Worm (Caenorhabditis elegans) whole organism, mixed stage, embryonic: ENCODE results near the gene ssp-10.

Experiments
- M03D4.4 ChIP-seq: sonication (generic microtip); optimal IDR thresholded peaks from 2 replicates; lab custom pipeline; 2017; ENCODE audit warnings: mild to moderate bottlenecking, missing genetic modification characterization, missing compliant biosample characterization
- bed-3 ChIP-seq: fragments of 200-800 bp; sonication (Bioruptor generic); optimal IDR thresholded peaks from 3 replicates; lab custom pipeline; 2018; ENCODE audit warnings: mild to moderate bottlenecking, missing genetic modification characterization, moderate library complexity, missing compliant biosample characterization
- blmp-1 ChIP-seq: fragments of 150-350 bp; optimal IDR thresholded peaks from 2 replicates; lab custom pipeline; 2014; ENCODE audit warnings: missing biosample characterization, missing genetic modification characterization
- ceh-39 ChIP-seq: fragments of 150-350 bp; optimal IDR thresholded peaks from 2 replicates; lab custom pipeline; 2014; ENCODE audit warnings: missing biosample characterization, missing genetic modification characterization
- ceh-43 ChIP-seq: fragments of 200-800 bp; sonication (Bioruptor generic); optimal IDR thresholded peaks from 2 replicates; lab custom pipeline; 2018; ENCODE audit warnings: mild to moderate bottlenecking, missing genetic modification characterization, moderate library complexity, missing compliant biosample characterization
- ces-1 ChIP-seq: fragments of 150-350 bp; optimal IDR thresholded peaks from 2 replicates; lab custom pipeline; 2014; ENCODE audit warnings: missing biosample characterization, missing genetic modification reagents, missing genetic modification characterization
- cnd-1 ChIP-seq: fragments of 200-800 bp; sonication (Bioruptor generic); optimal IDR thresholded peaks from 2 replicates; lab custom pipeline; 2018; ENCODE audit warnings: mild to moderate bottlenecking, missing genetic modification characterization, missing compliant biosample characterization
- drap-1 ChIP-seq: fragments of 200-800 bp; sonication (Bioruptor generic); optimal IDR thresholded peaks from 3 replicates; lab custom pipeline; 2018; ENCODE audit warnings: mild to moderate bottlenecking, missing genetic modification characterization, missing compliant biosample characterization
- elt-3 ChIP-seq: fragments of 150-350 bp; optimal IDR thresholded peaks from 2 replicates; lab custom pipeline; 2014; ENCODE audit warnings: missing biosample characterization, missing genetic modification characterization
- flh-1 ChIP-seq: fragments of 200-800 bp; sonication (Bioruptor generic); optimal IDR thresholded peaks from 2 replicates; lab custom pipeline; 2018; ENCODE audit warnings: mild to moderate bottlenecking, missing genetic modification characterization, moderate library complexity, missing compliant biosample characterization
- ham-2 ChIP-seq: fragments of 200-800 bp; sonication (Bioruptor generic); optimal IDR thresholded peaks from 2 replicates; lab custom pipeline; 2018; ENCODE audit warnings: mild to moderate bottlenecking, missing genetic modification characterization, missing compliant biosample characterization
- hlh-1 ChIP-seq: fragments of 150-350 bp; optimal IDR thresholded peaks from 2 replicates; lab custom pipeline; 2014; ENCODE audit warnings: missing biosample characterization, missing genetic modification reagents, missing genetic modification characterization
- lin-13 ChIP-seq: fragments of 150-350 bp; optimal IDR thresholded peaks from 2 replicates; lab custom pipeline; 2014; ENCODE audit warnings: missing biosample characterization, missing genetic modification characterization
- lin-32 ChIP-seq: fragments of 200-800 bp; sonication (Bioruptor generic); optimal IDR thresholded peaks from 2 replicates; lab custom pipeline; 2018; ENCODE audit warnings: mild to moderate bottlenecking, missing genetic modification characterization, missing compliant biosample characterization
- lsy-2 ChIP-seq: fragments of 150-350 bp; optimal IDR thresholded peaks from 2 replicates; lab custom pipeline; 2014; ENCODE audit warnings: missing biosample characterization, missing genetic modification characterization
- mep-1 ChIP-seq: fragments of 150-350 bp; optimal IDR thresholded peaks from 2 replicates; lab custom pipeline; 2017; ENCODE audit warnings: missing biosample characterization, missing genetic modification reagents, missing genetic modification characterization, inconsistent platforms
- nhr-12 ChIP-seq: fragments of 150-350 bp; optimal IDR thresholded peaks from 2 replicates; lab custom pipeline; 2014; ENCODE audit warnings: missing biosample characterization, missing genetic modification characterization
- nhr-2 ChIP-seq: fragments of 150-350 bp; optimal IDR thresholded peaks from 2 replicates; lab custom pipeline; 2014; ENCODE audit warnings: missing biosample characterization, missing genetic modification characterization
- nhr-237 ChIP-seq: fragments of 150-350 bp; optimal IDR thresholded peaks from 2 replicates; lab custom pipeline; 2014; ENCODE audit warnings: missing biosample characterization, missing genetic modification characterization
- nhr-28 ChIP-seq: fragments of 150-350 bp; optimal IDR thresholded peaks from 2 replicates; lab custom pipeline; 2014; ENCODE audit warnings: missing biosample characterization, missing genetic modification characterization
- nhr-76 ChIP-seq: sonication (generic microtip); optimal IDR thresholded peaks from 2 replicates; lab custom pipeline; 2017; ENCODE audit warnings: missing biosample characterization, missing genetic modification characterization
- pha-4 ChIP-seq: fragments of 150-350 bp; optimal IDR thresholded peaks from 2 replicates; lab custom pipeline; 2018; ENCODE audit warnings: missing biosample characterization, missing genetic modification reagents, missing genetic modification characterization
- sem-2 ChIP-seq: fragments of 200-800 bp; sonication (Bioruptor generic); optimal IDR thresholded peaks from 2 replicates; lab custom pipeline; 2018; ENCODE audit warnings: mild to moderate bottlenecking, missing genetic modification characterization, missing compliant biosample characterization
- snpc-4 ChIP-seq: fragments of 150-350 bp; optimal IDR thresholded peaks from 2 replicates; lab custom pipeline; 2014; ENCODE audit warnings: missing biosample characterization, missing genetic modification characterization
- sptf-1 ChIP-seq: sonication (generic microtip); optimal IDR thresholded peaks from 2 replicates; lab custom pipeline; 2017; ENCODE audit warnings: mild to moderate bottlenecking, missing genetic modification characterization, moderate library complexity, missing compliant biosample characterization
- tbx-8 ChIP-seq: fragments of 200-800 bp; sonication (Bioruptor generic); optimal IDR thresholded peaks from 2 replicates; lab custom pipeline; 2018; ENCODE audit warnings: mild to moderate bottlenecking, missing genetic modification characterization, moderate library complexity, missing compliant biosample characterization
- unc-120 ChIP-seq: sonication (generic microtip); optimal IDR thresholded peaks from 2 replicates; lab custom pipeline; 2017; ENCODE audit warnings: missing genetic modification characterization, missing compliant biosample characterization; ENCODE audit not compliant: poor library complexity, severe bottlenecking
- unc-39 ChIP-seq: fragments of 150-350 bp; optimal IDR thresholded peaks from 2 replicates; lab custom pipeline; 2014; ENCODE audit warnings: missing biosample characterization, missing genetic modification characterization
- unc-62 ChIP-seq: fragments of 150-350 bp; optimal IDR thresholded peaks from 2 replicates; lab custom pipeline; 2014; ENCODE audit warnings: missing biosample characterization, missing genetic modification reagents, missing genetic modification characterization
- zip-8 ChIP-seq: fragments of 150-350 bp; optimal IDR thresholded peaks from 2 replicates; lab custom pipeline; 2014; ENCODE audit warnings: missing biosample characterization, missing genetic modification characterization
- ztf-11 ChIP-seq: fragments of 150-350 bp; optimal IDR thresholded peaks from 2 replicates; lab custom pipeline; 2014; ENCODE audit warnings: missing biosample characterization, missing genetic modification characterization

ssp-10 gene

DNA sequence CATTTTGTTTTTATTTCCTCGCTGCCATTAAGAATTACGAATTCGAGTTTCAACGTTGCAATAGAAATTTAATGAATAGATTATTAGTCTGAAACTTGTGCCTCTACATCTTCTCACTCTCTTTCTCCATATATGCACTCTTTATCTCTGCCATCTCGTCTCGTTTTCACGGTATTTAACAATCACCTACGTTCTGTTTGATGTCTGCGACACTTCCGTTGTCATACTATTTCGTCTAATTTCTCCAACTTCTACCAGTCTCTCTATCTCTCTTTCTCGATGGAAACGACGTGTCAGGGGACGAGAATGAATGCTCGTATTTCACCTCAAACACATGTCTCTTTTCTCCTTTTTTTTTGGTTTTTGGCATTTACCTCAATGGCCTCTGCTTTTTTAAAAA is 23.0 kb upstream of the ssp-10 start:
- TF ChIP-seq hlh-1 (tag; lab: Kevin White, UChicago) (peak; percentile 66), nhr-2 (no peak), ceh-39 (tag; lab: Kevin White, UChicago) (no peak), unc-120 (tag; lab: Kevin White, UChicago) (peak; percentile 61), blmp-1 (tag; lab: Kevin White, UChicago) (no peak), ces-1 (peak; percentile 28), nhr-12 (tag; lab: Kevin White, UChicago) (no peak), pha-4 (tag; lab: Kevin White, UChicago) (peak; percentile 38), ham-2 (GFP tag; lab: Kevin White, UChicago) (no peak), ztf-11 (tag; lab: Kevin White, UChicago) (no peak), nhr-237 (tag; lab: Kevin White, UChicago) (peak; percentile 7), ceh-43 (GFP tag; lab: Kevin White, UChicago) (no peak), zip-8 (tag; lab: Kevin White, UChicago) (no peak), unc-62 (peak; percentile 64)

DNA sequence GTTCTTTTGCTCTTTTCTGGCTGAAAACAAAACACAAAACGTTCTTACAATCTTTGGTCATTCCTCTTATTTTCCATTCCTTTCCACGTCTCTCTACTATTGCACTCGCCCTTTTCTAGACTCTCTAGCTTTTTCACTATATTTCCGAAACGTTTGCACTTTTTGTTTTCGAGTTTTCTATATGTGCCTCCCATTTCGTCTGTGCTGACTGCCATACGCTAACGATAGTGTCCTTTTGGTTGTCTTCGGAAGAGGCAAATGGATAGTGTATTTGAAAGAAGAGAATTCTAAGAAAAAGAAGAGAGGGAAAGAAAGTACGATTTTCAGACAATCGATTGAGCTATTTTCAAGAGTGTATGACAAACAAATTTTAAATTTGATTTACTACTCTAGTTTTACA is 22.0 kb upstream of the ssp-10 start:
- TF ChIP-seq ces-1, result no peak
- TF ChIP-seq cnd-1, result no peak
- TF ChIP-seq ceh-39 (tag; lab: Kevin White, UChicago), result no peak
- TF ChIP-seq ceh-43 (GFP tag; lab: Kevin White, UChicago), result no peak
- no peak for TF ChIP-seq pha-4 (tag; lab: Kevin White, UChicago)
- no peak for TF ChIP-seq drap-1
- TF ChIP-seq lin-32 (GFP tag; lab: Kevin White, UChicago), result no peak
- TF ChIP-seq elt-3 (tag; lab: Kevin White, UChicago), result no peak
- no peak for TF ChIP-seq bed-3 (GFP tag; lab: Kevin White, UChicago)
- no peak for TF ChIP-seq lsy-2 (tag; lab: Kevin White, UChicago)
- no peak for TF ChIP-seq unc-39
- TF ChIP-seq nhr-237 (tag; lab: Kevin White, UChicago), result no peak
- no peak for TF ChIP-seq nhr-28 (tag; lab: Kevin White, UChicago)
- TF ChIP-seq sem-2 (GFP tag; lab: Kevin White, UChicago), result no peak
- TF ChIP-seq unc-62, result no peak
- no peak for TF ChIP-seq lin-13 (tag; lab: Kevin White, UChicago)

DNA sequence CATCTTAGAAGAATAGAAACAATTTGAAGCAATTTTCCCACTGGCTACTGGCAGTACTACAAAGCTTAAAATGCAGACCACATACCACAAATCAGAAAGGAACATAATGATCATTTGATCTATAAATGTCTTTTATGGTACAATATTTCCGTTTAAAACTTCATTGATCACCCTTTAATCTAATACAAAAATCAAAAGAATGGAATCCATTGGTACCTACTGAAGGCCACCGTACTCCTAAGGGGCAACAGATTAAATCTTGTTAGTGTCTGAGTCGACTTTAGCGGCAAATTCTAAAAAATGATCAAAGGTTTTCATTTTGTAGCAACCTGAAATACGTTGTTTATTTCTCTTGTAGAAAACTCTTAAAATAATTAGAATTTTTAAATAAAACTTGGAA is 21.4 kb upstream of the ssp-10 start:
- TF ChIP-seq ham-2 (GFP tag; lab: Kevin White, UChicago) (no peak), cnd-1 (no peak), ceh-39 (tag; lab: Kevin White, UChicago) (no peak), bed-3 (GFP tag; lab: Kevin White, UChicago) (no peak), ztf-11 (tag; lab: Kevin White, UChicago) (no peak), nhr-28 (tag; lab: Kevin White, UChicago) (no peak), M03D4.4 (tag; lab: Kevin White, UChicago) (no peak), lin-13 (tag; lab: Kevin White, UChicago) (no peak), tbx-8 (no peak), snpc-4 (tag; lab: Kevin White, UChicago) (no peak), hlh-1 (tag; lab: Kevin White, UChicago) (no peak), drap-1 (no peak), mep-1 (tag; lab: Kevin White, UChicago) (no peak), sptf-1 (tag; lab: Kevin White, UChicago) (no peak), zip-8 (tag; lab: Kevin White, UChicago) (no peak)

DNA sequence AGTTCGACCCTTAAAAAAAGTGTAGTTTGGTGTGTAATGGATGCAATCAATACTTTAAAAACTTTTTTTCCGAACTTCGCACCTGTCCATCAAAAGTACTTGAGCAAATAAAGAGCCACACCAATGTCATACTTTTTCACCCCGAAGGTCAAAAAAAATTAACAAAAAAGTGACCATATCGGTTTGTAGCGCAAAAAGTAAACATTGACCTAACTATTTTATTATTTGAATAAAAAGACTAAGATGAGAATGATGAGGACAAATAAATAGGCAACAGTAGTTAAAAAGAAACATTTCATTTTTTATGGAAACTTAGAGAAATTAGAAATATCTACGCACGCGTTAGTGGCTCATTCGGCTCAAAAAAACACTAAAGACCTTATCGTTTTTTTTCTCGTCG is 18.5 kb upstream of the ssp-10 start:
- TF ChIP-seq nhr-2 (no peak), ces-1 (no peak), blmp-1 (tag; lab: Kevin White, UChicago) (no peak), sem-2 (GFP tag; lab: Kevin White, UChicago) (no peak), lin-32 (GFP tag; lab: Kevin White, UChicago) (no peak), tbx-8 (no peak), nhr-12 (tag; lab: Kevin White, UChicago) (no peak), hlh-1 (tag; lab: Kevin White, UChicago) (no peak)
- TF ChIP-seq, all 35 proteins: peak for 0

DNA sequence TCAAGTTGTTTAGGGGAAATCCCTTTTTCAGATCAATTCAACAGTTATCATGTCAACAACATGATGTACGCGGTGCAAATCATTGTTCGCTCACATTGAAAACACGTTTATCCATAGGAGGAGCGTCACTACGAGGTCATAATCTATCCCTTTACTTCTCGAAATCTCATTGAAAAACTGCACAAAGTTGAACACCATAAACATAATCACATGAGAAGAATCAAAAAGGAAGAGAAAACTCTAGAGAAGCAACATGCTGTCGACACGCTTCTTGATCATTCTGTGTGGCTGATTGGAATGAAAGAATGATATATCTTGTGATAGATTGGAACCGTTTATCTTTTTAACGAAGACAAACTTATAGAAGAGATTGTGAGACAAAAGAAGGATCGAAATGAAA is 17.1 kb upstream of the ssp-10 start:
- TF ChIP-seq ceh-43 (GFP tag; lab: Kevin White, UChicago), result no peak
- TF ChIP-seq drap-1, result no peak
- no peak for TF ChIP-seq blmp-1 (tag; lab: Kevin White, UChicago)
- TF ChIP-seq unc-120 (tag; lab: Kevin White, UChicago), result no peak
- no peak for TF ChIP-seq snpc-4 (tag; lab: Kevin White, UChicago)
- no peak for TF ChIP-seq unc-39
- TF ChIP-seq ces-1, result no peak
- no peak for TF ChIP-seq flh-1
- TF ChIP-seq ztf-11 (tag; lab: Kevin White, UChicago), result no peak
- TF ChIP-seq zip-8 (tag; lab: Kevin White, UChicago), result no peak
- no peak for TF ChIP-seq lsy-2 (tag; lab: Kevin White, UChicago)
- no peak for TF ChIP-seq elt-3 (tag; lab: Kevin White, UChicago)
- TF ChIP-seq cnd-1, result no peak
- no peak for TF ChIP-seq M03D4.4 (tag; lab: Kevin White, UChicago)
- TF ChIP-seq unc-62, result no peak
- no peak for TF ChIP-seq nhr-76 (tag; lab: Kevin White, UChicago)
